Worm (Caenorhabditis elegans) whole organism, L4 larva: ENCODE data around the gene F35H10.10.
A peak's percentile ranks its signal among the peaks of the same experiment; 100 is the strongest.

Experiments used
- F10B5.3 ChIP-seq: sonication (generic microtip); optimal IDR thresholded peaks from 2 replicates; lab custom pipeline; 2016; ENCODE audit warnings: mild to moderate bottlenecking, missing genetic modification characterization, missing compliant biosample characterization
- F44E2.7 ChIP-seq: fragments of 200-800 bp; sonication (Bioruptor generic); IDR thresholded peaks from 2 replicates; pipeline ENCODE4 v2.1.2; 2022; ENCODE audit warnings: missing genetic modification characterization, missing compliant biosample characterization
- F49E8.2 ChIP-seq: sonication (generic microtip); optimal IDR thresholded peaks from 2 replicates; lab custom pipeline; 2016; ENCODE audit warnings: missing compliant biosample characterization, mild to moderate bottlenecking, missing genetic modification characterization, borderline replicate concordance
- Y48G9A.11 ChIP-seq: fragments of 200-800 bp; sonication (Bioruptor generic); IDR thresholded peaks from 2 replicates; pipeline ENCODE4 v1.3.6; 2022; ENCODE audit warnings: missing genetic modification reagents, missing genetic modification characterization, missing compliant biosample characterization
- ZK337.2 ChIP-seq: fragments of 200-800 bp; sonication (Bioruptor generic); IDR thresholded peaks from 2 replicates; pipeline ENCODE4 v1.3.6; 2022; ENCODE audit warnings: missing genetic modification reagents, missing genetic modification characterization, missing compliant biosample characterization
- aly-2 ChIP-seq: sonication (generic microtip); optimal IDR thresholded peaks from 2 replicates; lab custom pipeline; 2018; ENCODE audit warnings: missing biosample characterization, missing genetic modification characterization
- ama-1 ChIP-seq: fragments of 150-350 bp; optimal IDR thresholded peaks from 2 replicates; lab custom pipeline; 2014; ENCODE audit warnings: inconsistent platforms, mixed read lengths
- ceh-20 ChIP-seq: fragments of 200-800 bp; sonication (Bioruptor generic); IDR thresholded peaks from 2 replicates; pipeline ENCODE4 v1.3.6; 2022; ENCODE audit warnings: missing genetic modification reagents, missing genetic modification characterization, missing compliant biosample characterization
- ceh-62 ChIP-seq: sonication (generic microtip); optimal IDR thresholded peaks from 2 replicates; lab custom pipeline; 2017; ENCODE audit warnings: missing biosample characterization, missing genetic modification characterization
- ceh-82 ChIP-seq: sonication (generic microtip); optimal IDR thresholded peaks from 2 replicates; lab custom pipeline; 2017; ENCODE audit warnings: missing biosample characterization, missing genetic modification characterization
- daf-12 ChIP-seq: fragments of 150-350 bp; optimal IDR thresholded peaks from 2 replicates; lab custom pipeline; 2014; ENCODE audit warnings: missing biosample characterization, missing genetic modification reagents, missing genetic modification characterization
- daf-19 ChIP-seq: fragments of 200-800 bp; sonication (Bioruptor generic); conservative IDR thresholded peaks from 2 replicates; pipeline ENCODE4 v1.3.6; 2022; ENCODE audit warnings: missing genetic modification characterization, missing compliant biosample characterization
- dmd-9 ChIP-seq: fragments of 200-800 bp; sonication (Bioruptor generic); IDR thresholded peaks from 2 replicates; pipeline ENCODE4 v1.3.6; 2022; ENCODE audit warnings: missing genetic modification reagents, missing genetic modification characterization, missing compliant biosample characterization
- duxl-1 ChIP-seq: sonication (generic microtip); optimal IDR thresholded peaks from 2 replicates; lab custom pipeline; 2016; ENCODE audit warnings: mild to moderate bottlenecking, missing genetic modification characterization, moderate library complexity, missing compliant biosample characterization; ENCODE audit not compliant: poor library complexity
- egl-43 ChIP-seq: fragments of 200-800 bp; sonication (Bioruptor generic); IDR thresholded peaks from 2 replicates; pipeline ENCODE4 v1.3.6; 2022; ENCODE audit warnings: missing genetic modification reagents, missing genetic modification characterization, missing compliant biosample characterization
- gei-8 ChIP-seq: fragments of 200-800 bp; sonication (Bioruptor generic); optimal IDR thresholded peaks from 2 replicates; lab custom pipeline; 2018; ENCODE audit warnings: mild to moderate bottlenecking, missing genetic modification characterization, missing compliant biosample characterization
- hif-1 ChIP-seq, 2 experiments: sonication (generic microtip); optimal IDR thresholded peaks; 2 replicates each; lab custom pipeline; 2016 to 2017; ENCODE audit warnings: missing compliant biosample characterization in 2 of 2, missing genetic modification characterization in 2 of 2, missing genetic modification reagents in 2 of 2, missing genotype in 2 of 2, mild to moderate bottlenecking in 1 of 2
- hmg-1.1 ChIP-seq: fragments of 200-800 bp; sonication (Bioruptor generic); IDR thresholded peaks from 2 replicates; pipeline ENCODE4 v1.3.6; 2022; ENCODE audit warnings: missing genetic modification reagents, missing genetic modification characterization, missing compliant biosample characterization
- jun-1 ChIP-seq: fragments of 150-350 bp; optimal IDR thresholded peaks from 2 replicates; lab custom pipeline; 2014; ENCODE audit warnings: missing biosample characterization, missing genetic modification reagents, missing genetic modification characterization
- lim-7 ChIP-seq: fragments of 200-800 bp; sonication (Bioruptor generic); IDR thresholded peaks from 2 replicates; pipeline ENCODE4 v1.3.6; 2022; ENCODE audit warnings: missing genetic modification characterization, missing compliant biosample characterization
- lin-29 ChIP-seq: fragments of 200-800 bp; sonication (Bioruptor generic); IDR thresholded peaks from 2 replicates; pipeline ENCODE4 v1.3.6; 2022; ENCODE audit warnings: missing genetic modification reagents, missing genetic modification characterization, missing compliant biosample characterization
- lin-38 ChIP-seq: fragments of 200-800 bp; sonication (Bioruptor generic); IDR thresholded peaks from 2 replicates; pipeline ENCODE4 v1.3.6; 2022; ENCODE audit warnings: missing genetic modification reagents, missing genetic modification characterization, missing compliant biosample characterization
- lir-3 ChIP-seq: sonication (generic microtip); optimal IDR thresholded peaks from 2 replicates; lab custom pipeline; 2016; ENCODE audit warnings: mild to moderate bottlenecking, missing genetic modification characterization, missing compliant biosample characterization
- madf-9 ChIP-seq: fragments of 200-800 bp; sonication (Bioruptor generic); conservative IDR thresholded peaks from 2 replicates; pipeline ENCODE4 v1.3.6; 2022; ENCODE audit warnings: missing genetic modification reagents, missing genetic modification characterization, missing compliant biosample characterization
- mdl-1 ChIP-seq, 2 experiments: fragments of 150-350 bp in 1 of 2; sonication (generic microtip) in 1 of 2; optimal IDR thresholded peaks; 2 replicates each; lab custom pipeline; 2014 to 2017; ENCODE audit warnings: missing biosample characterization in 2 of 2, missing genetic modification characterization in 2 of 2
- mdt-29 ChIP-seq: fragments of 200-800 bp; sonication (Bioruptor generic); IDR thresholded peaks from 2 replicates; pipeline ENCODE4 v1.3.6; 2022; ENCODE audit warnings: missing genetic modification reagents, missing genetic modification characterization, missing compliant biosample characterization
- mep-1 ChIP-seq: fragments of 150-350 bp; sonication (generic microtip); optimal IDR thresholded peaks from 3 replicates; lab custom pipeline; 2014; ENCODE audit warnings: missing biosample characterization, missing genetic modification characterization
- mes-2 ChIP-seq: sonication (generic microtip); optimal IDR thresholded peaks from 2 replicates; lab custom pipeline; 2016; ENCODE audit warnings: missing genotype, mild to moderate bottlenecking, missing genetic modification characterization, missing compliant biosample characterization; ENCODE audit not compliant: poor library complexity, severe bottlenecking
- nhr-10 ChIP-seq: fragments of 150-350 bp; optimal IDR thresholded peaks from 2 replicates; lab custom pipeline; 2014; ENCODE audit warnings: missing biosample characterization, missing genetic modification characterization
- nhr-102 ChIP-seq: sonication (generic microtip); optimal IDR thresholded peaks from 2 replicates; lab custom pipeline; 2016; ENCODE audit warnings: mild to moderate bottlenecking, missing genetic modification characterization, moderate library complexity, missing compliant biosample characterization
- nhr-25 ChIP-seq: sonication (generic microtip); optimal IDR thresholded peaks from 2 replicates; lab custom pipeline; 2017; ENCODE audit warnings: missing genetic modification characterization, mild to moderate bottlenecking, missing compliant biosample characterization, antibody characterized with exemption, moderate library complexity, borderline replicate concordance; ENCODE audit not compliant: insufficient read depth
- nhr-28 ChIP-seq: fragments of 150-350 bp; optimal IDR thresholded peaks from 2 replicates; lab custom pipeline; 2014; ENCODE audit warnings: missing biosample characterization, missing genetic modification characterization
- nhr-6 ChIP-seq: fragments of 150-350 bp; optimal IDR thresholded peaks from 2 replicates; lab custom pipeline; 2014; ENCODE audit warnings: missing biosample characterization, missing genetic modification characterization
- pha-4 ChIP-seq, 2 experiments: fragments of 150-350 bp in 1 of 2; fragments of 200-800 bp in 1 of 2; sonication (Bioruptor generic) in 1 of 2; IDR thresholded peaks in 1 of 2; optimal IDR thresholded peaks in 1 of 2; 2 replicates each; pipeline versions ENCODE4 v1.3.6 to Lab custom; 2014 to 2022; ENCODE audit warnings: missing genetic modification characterization in 2 of 2, missing genetic modification reagents in 2 of 2, missing biosample characterization in 1 of 2, missing compliant biosample characterization in 1 of 2
- rbr-2 ChIP-seq: sonication (generic microtip); optimal IDR thresholded peaks from 2 replicates; lab custom pipeline; 2016; ENCODE audit warnings: missing genotype, missing genetic modification characterization, missing compliant biosample characterization
- skn-1 ChIP-seq: fragments of 150-350 bp; optimal IDR thresholded peaks from 2 replicates; lab custom pipeline; 2014; ENCODE audit warnings: missing biosample characterization, missing genetic modification characterization
- snpc-4 ChIP-seq: fragments of 150-350 bp; optimal IDR thresholded peaks from 2 replicates; lab custom pipeline; 2014; ENCODE audit warnings: missing biosample characterization, missing genetic modification characterization
- spr-3 ChIP-seq: fragments of 200-800 bp; sonication (Bioruptor generic); optimal IDR thresholded peaks from 2 replicates; lab custom pipeline; 2018; ENCODE audit warnings: mild to moderate bottlenecking, missing genetic modification characterization, missing compliant biosample characterization
- unc-62 ChIP-seq, 3 experiments: fragments of 150-350 bp in 1 of 3; sonication (generic microtip); optimal IDR thresholded peaks in 2 of 3; peaks in 1 of 3; 1 replicate in 1 of 3; 2 replicates in 2 of 3; lab custom pipeline; 2014 to 2017; ENCODE audit warnings: missing biosample characterization in 3 of 3, missing genetic modification characterization in 3 of 3, missing genetic modification reagents in 3 of 3, missing genotype in 1 of 3
- vab-7 ChIP-seq: fragments of 200-800 bp; sonication (Bioruptor generic); IDR thresholded peaks from 2 replicates; pipeline ENCODE4 v1.3.6; 2022; ENCODE audit warnings: missing genetic modification reagents, missing genetic modification characterization, missing compliant biosample characterization
- zfp-2 ChIP-seq: sonication (generic microtip); optimal IDR thresholded peaks from 2 replicates; lab custom pipeline; 2016; ENCODE audit warnings: mild to moderate bottlenecking, missing genetic modification characterization, missing compliant biosample characterization
- zfp-3 ChIP-seq: fragments of 200-800 bp; sonication (Bioruptor generic); conservative IDR thresholded peaks from 2 replicates; pipeline ENCODE4 v1.3.6; 2022; ENCODE audit warnings: missing genetic modification reagents, missing genetic modification characterization, missing compliant biosample characterization
- zip-11 ChIP-seq: fragments of 200-800 bp; sonication (Bioruptor generic); IDR thresholded peaks from 2 replicates; pipeline ENCODE4 v1.3.6; 2022; ENCODE audit warnings: missing genetic modification characterization, missing compliant biosample characterization
- ztf-7 ChIP-seq: fragments of 150-350 bp; optimal IDR thresholded peaks from 2 replicates; lab custom pipeline; 2014; ENCODE audit warnings: missing biosample characterization, missing genetic modification characterization

Gene F35H10.10

ce11 chrIV:8260848-8261638 lies 51.7 kb downstream of the F35H10.10 start, which contains the start of gene vit-6 (continued):
- TF ChIP-seq F10B5.3 (tag; lab: Kevin White, UChicago) (no peak), ZK337.2 (GFP tag; lab: Robert Waterston, UW) (no peak), pha-4 (GFP tag; IDR thresholded peaks at IDR 0.05; lab: Robert Waterston, UW) (0 out of 2 replicates have a peak, but pooled peaks have one; percentile 41), pha-4 (tag; optimal IDR thresholded peaks at IDR 0.05; lab: Kevin White, UChicago) (no peak), Y48G9A.11 (GFP tag; lab: Robert Waterston, UW) (no peak), madf-9 (GFP tag; lab: Robert Waterston, UW) (no peak), aly-2 (tag; lab: Kevin White, UChicago) (no peak), ama-1 (lab: Kevin White, UChicago) (peak; percentile 36), ztf-7 (no peak), lin-29 (GFP tag; lab: Robert Waterston, UW) (no peak), snpc-4 (no peak), mep-1 (tag; lab: Kevin White, UChicago) (no peak), zip-11 (GFP tag; lab: Robert Waterston, UW) (no peak), duxl-1 (tag; lab: Kevin White, UChicago) (no peak), mes-2 (tag; lab: Kevin White, UChicago) (no peak), gei-8 (GFP tag; lab: Kevin White, UChicago) (no peak), nhr-10 (no peak), ceh-20 (GFP tag; lab: Robert Waterston, UW) (no peak), ceh-82 (tag; lab: Kevin White, UChicago) (no peak), F44E2.7 (GFP tag; lab: Robert Waterston, UW) (no peak), vab-7 (GFP tag; lab: Robert Waterston, UW) (no peak), unc-62 (GFP tag; optimal IDR thresholded peaks at IDR 0.05 in 1 of 2; lab: Kevin White, UChicago) (no peak), unc-62 (tag; optimal IDR thresholded peaks at IDR 0.05; lab: Kevin White, UChicago) (no peak), nhr-6 (tag; lab: Kevin White, UChicago) (no peak), daf-19 (GFP tag; lab: Robert Waterston, UW) (no peak), nhr-28 (tag; lab: Kevin White, UChicago) (no peak), nhr-25 (tag; lab: Kevin White, UChicago) (no peak), rbr-2 (tag; lab: Kevin White, UChicago) (no peak), jun-1 (tag; lab: Kevin White, UChicago) (no peak), dmd-9 (GFP tag; lab: Robert Waterston, UW) (no peak), spr-3 (GFP tag; lab: Kevin White, UChicago) (no peak), daf-12 (tag; lab: Kevin White, UChicago) (no peak), skn-1 (tag; lab: Kevin White, UChicago) (no peak), F49E8.2 (tag; lab: Kevin White, UChicago) (no peak), hmg-1.1 (no peak)

- TF ChIP-seq zfp-3 (GFP tag; lab: Robert Waterston, UW): no peak
- no peak for TF ChIP-seq lir-3 (tag; lab: Kevin White, UChicago)
- no peak for TF ChIP-seq mdt-29 (GFP tag; lab: Robert Waterston, UW)
- no peak for TF ChIP-seq F44E2.7 (GFP tag; lab: Robert Waterston, UW)
- TF ChIP-seq nhr-102 (tag; lab: Kevin White, UChicago): no peak
- no peak for TF ChIP-seq zfp-2 (tag; lab: Kevin White, UChicago)
- TF ChIP-seq pha-4 (GFP tag; IDR thresholded peaks at IDR 0.05; lab: Robert Waterston, UW): no peak
- TF ChIP-seq pha-4 (tag; optimal IDR thresholded peaks at IDR 0.05; lab: Kevin White, UChicago): no peak
- TF ChIP-seq mdl-1 (tag; optimal IDR thresholded peaks at IDR 0.05; lab: Kevin White, UChicago): no peak
- TF ChIP-seq ceh-62 (tag; lab: Kevin White, UChicago): no peak
- no peak for TF ChIP-seq ama-1 (lab: Kevin White, UChicago)
- no peak for TF ChIP-seq F10B5.3 (tag; lab: Kevin White, UChicago)
- TF ChIP-seq spr-3 (GFP tag; lab: Kevin White, UChicago): no peak
- TF ChIP-seq lin-38 (GFP tag; lab: Robert Waterston, UW): no peak
- no peak for TF ChIP-seq lim-7 (GFP tag; lab: Robert Waterston, UW)
- TF ChIP-seq jun-1 (tag; lab: Kevin White, UChicago): no peak
- no peak for TF ChIP-seq egl-43 (GFP tag; lab: Robert Waterston, UW)
- TF ChIP-seq hif-1 (tag; optimal IDR thresholded peaks at IDR 0.05; lab: Kevin White, UChicago): no peak
Observed at ce11 chrIV:8259904-8260303, 52.8 kb downstream of the F35H10.10 start, which contains the start of gene K07H8.7. Gene K07H8.7 (minus strand): TSS chrIV:8260004.
